Worm (Caenorhabditis elegans) whole organism, L2 larva: ENCODE results near the gene Y110A2AL.1.
A peak's percentile ranks its signal among the peaks of the same experiment; 100 is the strongest.

Source experiments
- ZK546.5 ChIP-seq: sonication (generic microtip); optimal IDR thresholded peaks from 2 replicates; lab custom pipeline; 2017; ENCODE audit warnings: missing biosample characterization, missing genetic modification characterization
- dmd-4 ChIP-seq: sonication (generic microtip); optimal IDR thresholded peaks from 2 replicates; lab custom pipeline; 2017; ENCODE audit warnings: missing biosample characterization, missing genetic modification characterization
- lin-39 ChIP-seq: fragments of 150-350 bp; optimal IDR thresholded peaks from 2 replicates; lab custom pipeline; 2014; ENCODE audit warnings: missing biosample characterization, missing genetic modification reagents, missing genetic modification characterization
- nhr-21 ChIP-seq: fragments of 150-350 bp; optimal IDR thresholded peaks from 2 replicates; lab custom pipeline; 2014; ENCODE audit warnings: missing biosample characterization, missing genetic modification characterization
- skn-1 ChIP-seq: sonication (generic microtip); optimal IDR thresholded peaks from 2 replicates; lab custom pipeline; 2017; ENCODE audit warnings: missing biosample characterization, missing genetic modification characterization
- sma-3 ChIP-seq: sonication (generic microtip); optimal IDR thresholded peaks from 2 replicates; lab custom pipeline; 2016; ENCODE audit warnings: missing genetic modification reagents, missing genetic modification characterization, missing compliant biosample characterization

- TF ChIP-seq lin-39 (tag; lab: Kevin White, UChicago) (no peak), sma-3 (GFP tag; lab: Kevin White, UChicago) (peak; percentile 93), nhr-21 (tag; lab: Kevin White, UChicago) (peak; percentile 87), skn-1 (tag; lab: Kevin White, UChicago) (no peak), ZK546.5 (tag; lab: Kevin White, UChicago) (no peak), dmd-4 (tag; lab: Kevin White, UChicago) (no peak)
These were observed 14.2 kb downstream of the Y110A2AL.1 start, which contains the start of gene pinn-1 for ce11 chrII:2888957-2889630.
